Worm (Caenorhabditis elegans): ENCODE data around the gene gcy-27.

gcy-27 gene

ce11 chrIV:17387442-17387967 is 48.9 kb downstream of the gcy-27 start, which contains the start of gene T02D1.8:
Gene T02D1.8, minus strand, starts transcription at chrIV:17387492.
- TF ChIP-seq nhr-237 (tag; optimal IDR thresholded peaks at IDR 0.05) (no peak), hlh-1 (tag; optimal IDR thresholded peaks at IDR 0.05) (peak; percentile 25), ceh-43 (GFP tag; optimal IDR thresholded peaks at IDR 0.05) (no peak), drap-1 (GFP tag; optimal IDR thresholded peaks at IDR 0.05) (no peak)

DNA sequence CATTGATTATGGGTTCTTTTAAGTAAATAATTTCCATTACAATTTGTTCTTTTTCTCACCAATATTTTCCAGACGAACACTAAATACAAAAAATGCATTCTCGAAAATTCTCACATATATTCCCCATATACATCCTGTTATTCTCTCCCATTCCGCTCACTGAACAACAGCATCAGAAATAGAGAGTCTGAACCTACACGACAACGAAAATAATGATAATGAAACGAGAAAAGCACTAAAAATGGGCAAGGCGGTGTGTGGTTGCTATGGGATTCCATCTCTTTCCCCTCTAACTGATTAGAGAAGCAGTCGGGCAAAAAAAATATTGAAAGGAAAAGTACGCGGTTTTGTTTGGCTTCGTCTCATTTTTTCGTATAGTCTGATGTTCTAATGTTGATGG is 53.4 kb downstream of the gcy-27 start, which contains the start of gene C30H6.12:
Gene C30H6.12 (plus strand): TSS at position 301 of the 400 bp plus-strand sequence.
- no peak for TF ChIP-seq nhr-76 (tag; optimal IDR thresholded peaks at IDR 0.05)
